Fruit fly (Drosophila melanogaster) Kc167 (cell line): ENCODE results near the gene CG6276.

Source experiments
- Myc ChIP-seq: fragments of >200 bp; optimal IDR thresholded peaks from 2 replicates; lab custom pipeline; 2017; ENCODE audit warnings: missing external identifiers
- Sin3A ChIP-seq: fragments of >200 bp; optimal IDR thresholded peaks from 2 replicates; lab custom pipeline; 2018; ENCODE audit warnings: missing external identifiers
- h ChIP-seq: fragments of >200 bp; optimal IDR thresholded peaks from 3 replicates; lab custom pipeline; 2018; ENCODE audit warnings: missing external identifiers
- psq ChIP-seq: fragments of >200 bp; optimal IDR thresholded peaks from 2 replicates; lab custom pipeline; 2017; ENCODE audit warnings: missing external identifiers
- ttk ChIP-seq: sonication (Bioruptor generic); optimal IDR thresholded peaks from 2 replicates; lab custom pipeline; 2017; ENCODE audit warnings: missing external identifiers

dm6 chr3R:15363608-15364007, 43.7 kb upstream of the CG6276 start, which contains the start of gene CG6171:
- no peak for TF ChIP-seq h (lab: Kevin White, UChicago)
- TF ChIP-seq Myc (lab: Kevin White, UChicago): no peak
- TF ChIP-seq Sin3A: no peak
- no peak for TF ChIP-seq ttk
- TF ChIP-seq psq (lab: Kevin White, UChicago): no peak
